Worm (Caenorhabditis elegans): Measurements from ENCODE around the gene pqn-35.

The pqn-35 gene

DNA sequence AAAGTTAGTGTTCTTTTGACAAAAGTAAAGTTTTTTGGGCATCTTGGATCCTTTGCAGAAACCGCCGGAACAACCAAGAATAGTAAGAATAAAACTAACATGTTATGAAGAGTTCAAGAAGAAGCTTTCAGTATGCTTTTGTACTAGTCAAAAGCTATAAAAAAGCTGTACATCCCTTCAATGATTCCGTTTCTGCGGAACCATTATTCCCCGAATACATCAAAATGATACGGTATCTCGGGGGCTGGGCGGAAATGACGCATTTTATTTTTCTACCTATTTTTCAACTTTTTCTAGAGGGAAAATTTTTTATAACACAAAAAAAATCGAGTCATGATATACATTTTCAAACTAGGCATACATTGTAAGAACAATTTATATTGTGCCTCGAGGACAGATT is 6.9 kb downstream of the pqn-35 start, which contains the start of gene clec-138:
clec-138 (minus strand) TSS at position 101 of the 400 bp plus-strand sequence.
- TF ChIP-seq mel-28 (tag; optimal IDR thresholded peaks at IDR 0.05; ENCODE audit: borderline replicate concordance) (no peak), ztf-18 (tag; optimal IDR thresholded peaks at IDR 0.05) (no peak), sea-2 (GFP tag; IDR thresholded peaks at IDR 0.05) (no peak), sptf-2 (GFP tag; optimal IDR thresholded peaks at IDR 0.05) (no peak), C06A6.2 (GFP tag; conservative IDR thresholded peaks at IDR 0.05) (no peak), bed-2 (GFP tag; IDR thresholded peaks at IDR 0.05) (no peak), attf-6 (GFP tag; IDR thresholded peaks at IDR 0.05) (no peak), lin-35 (GFP tag; optimal IDR thresholded peaks at IDR 0.05) (no peak), ccch-3 (GFP tag; optimal IDR thresholded peaks at IDR 0.05) (no peak), Y67H2A.10 (GFP tag; conservative IDR thresholded peaks at IDR 0.05) (no peak), ztf-3 (GFP tag; optimal IDR thresholded peaks at IDR 0.05) (no peak), tbx-9 (tag; optimal IDR thresholded peaks at IDR 0.05; ENCODE audit: borderline replicate concordance) (no peak), attf-3 (GFP tag; conservative IDR thresholded peaks at IDR 0.05) (no peak)

DNA sequence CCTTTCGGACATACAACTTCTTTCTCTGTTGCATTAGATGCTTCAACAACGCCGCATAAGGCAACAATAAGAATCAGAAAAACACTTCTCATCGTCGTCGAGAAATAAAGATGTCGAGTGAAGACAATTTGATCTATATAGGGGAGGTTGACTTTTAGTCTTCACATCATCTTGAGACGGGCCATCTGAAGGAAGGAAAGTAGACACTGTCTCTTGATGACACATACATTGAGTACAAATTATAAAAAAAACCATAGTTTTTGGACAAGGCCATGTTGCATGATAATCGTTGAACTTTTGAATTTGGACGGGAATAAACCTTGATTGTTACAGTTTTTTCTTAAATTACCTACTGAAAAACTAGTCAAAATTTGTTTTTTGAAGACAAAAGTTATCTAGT is 8.9 kb downstream of the pqn-35 start, which contains the start of gene clec-139:
clec-139 (minus strand) TSS at position 101 of the 400 bp plus-strand sequence.
- TF ChIP-seq fkh-3 (tag; optimal IDR thresholded peaks at IDR 0.05), result no peak
- no peak for TF ChIP-seq nfyb-1 (GFP tag; IDR thresholded peaks at IDR 0.05)

DNA sequence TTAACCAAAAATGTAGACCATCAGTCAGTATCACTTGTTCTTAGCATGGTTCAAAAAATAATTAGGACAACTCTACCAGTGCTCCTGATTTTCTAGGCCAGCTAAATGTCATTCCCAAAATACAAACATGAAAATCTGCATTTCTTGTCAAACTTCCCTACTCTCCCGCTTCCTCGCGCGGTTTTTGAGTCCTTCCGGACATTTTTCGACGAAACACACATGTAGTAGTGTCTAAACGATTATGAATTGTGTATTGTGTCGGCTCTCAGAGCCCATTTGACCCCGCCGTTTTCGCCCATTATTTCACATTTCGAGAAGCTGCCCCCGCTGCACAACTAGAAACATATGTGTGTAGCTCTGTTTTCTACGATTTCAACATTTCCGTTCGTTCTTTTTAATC is 13.8 kb downstream of the pqn-35 start, which contains the start of gene F35D11.1:
F35D11.1 (plus strand) TSS at position 301 of the 400 bp plus-strand sequence.
- TF ChIP-seq ztf-6 (GFP tag; IDR thresholded peaks at IDR 0.05) (no peak), tbx-9 (tag; optimal IDR thresholded peaks at IDR 0.05; ENCODE audit: borderline replicate concordance) (no peak), atf-7 (tag; optimal IDR thresholded peaks at IDR 0.05) (no peak), snpc-4 (GFP tag; optimal IDR thresholded peaks at IDR 0.05) (no peak), snpc-4 (tag; optimal IDR thresholded peaks at IDR 0.05) (no peak), madf-3 (GFP tag; IDR thresholded peaks at IDR 0.05) (no peak), F37B4.10 (GFP tag; IDR thresholded peaks at IDR 0.05) (no peak), let-607 (tag; optimal IDR thresholded peaks at IDR 0.05) (no peak), mel-28 (tag; optimal IDR thresholded peaks at IDR 0.05; ENCODE audit: borderline replicate concordance) (no peak), egl-18 (GFP tag; IDR thresholded peaks at IDR 0.05) (no peak), snpc-1.1 (tag; optimal IDR thresholded peaks at IDR 0.05; ENCODE audit: insufficient read depth) (no peak), attf-5 (GFP tag; optimal IDR thresholded peaks at IDR 0.05) (no peak), ztf-18 (tag; optimal IDR thresholded peaks at IDR 0.05) (no peak), F49E8.2 (tag; optimal IDR thresholded peaks at IDR 0.05; ENCODE audit: insufficient read depth) (no peak), snpc-3.4 (tag; optimal IDR thresholded peaks at IDR 0.05) (no peak), sea-2 (GFP tag; IDR thresholded peaks at IDR 0.05) (no peak), Y53G8AR.9 (GFP tag; conservative IDR thresholded peaks at IDR 0.05) (no peak), ets-4 (GFP tag; optimal IDR thresholded peaks at IDR 0.05) (no peak), die-1 (tag; optimal IDR thresholded peaks at IDR 0.05) (no peak), F10E7.11 (tag; optimal IDR thresholded peaks at IDR 0.05) (no peak), ceh-27 (GFP tag; optimal IDR thresholded peaks at IDR 0.05) (no peak)

DNA sequence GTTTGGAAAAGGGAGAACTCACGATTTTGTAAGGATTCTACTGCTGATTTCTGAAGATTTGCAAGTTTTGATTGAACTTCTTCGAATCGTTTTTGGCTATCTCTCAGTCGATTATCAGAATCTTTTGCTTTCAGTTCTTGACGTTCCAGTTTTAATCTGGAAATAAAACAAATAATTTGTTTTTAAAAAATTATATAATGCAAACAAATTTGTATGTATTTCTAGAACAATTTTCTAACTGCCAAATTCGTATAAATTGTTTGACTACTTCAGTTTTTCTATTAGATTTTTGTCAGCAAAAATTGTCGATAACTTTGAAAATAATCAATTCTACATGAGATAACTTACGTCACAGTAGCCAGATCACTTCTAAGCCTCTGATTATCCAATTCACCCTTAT is 18.7 kb downstream of the pqn-35 start:
- TF ChIP-seq sptf-2 (GFP tag; optimal IDR thresholded peaks at IDR 0.05) (no peak), hlh-26 (GFP tag; conservative IDR thresholded peaks at IDR 0.05) (no peak), repo-1 (tag; optimal IDR thresholded peaks at IDR 0.05) (no peak), F10E7.11 (tag; optimal IDR thresholded peaks at IDR 0.05) (no peak), ztf-26 (tag; optimal IDR thresholded peaks at IDR 0.05) (no peak), B0035.1 (tag; optimal IDR thresholded peaks at IDR 0.05) (no peak), ekl-4 (GFP tag; IDR thresholded peaks at IDR 0.05) (no peak), pbrm-1 (GFP tag; IDR thresholded peaks at IDR 0.05) (no peak), hlh-12 (tag; optimal IDR thresholded peaks at IDR 0.05) (no peak), lsy-27 (tag; optimal IDR thresholded peaks at IDR 0.05; ENCODE audit: borderline replicate concordance, insufficient read depth) (no peak), hmg-1.2 (GFP tag; IDR thresholded peaks at IDR 0.05) (no peak), attf-3 (GFP tag; conservative IDR thresholded peaks at IDR 0.05) (no peak)

Measured in whole organism, young adult.